Worm (Caenorhabditis elegans) whole organism, midembryonic: ENCODE measurements around the gene ufd-2.

Experiments used
- T22C8.4 ChIP-seq: fragments of 200-800 bp; sonication (Bioruptor generic); IDR thresholded peaks from 2 replicates; pipeline ENCODE4 v1.3.6; 2022; ENCODE audit warnings: missing genetic modification characterization, missing compliant biosample characterization
- cog-1 ChIP-seq: sonication (generic microtip); optimal IDR thresholded peaks from 2 replicates; lab custom pipeline; 2016; ENCODE audit warnings: missing genetic modification characterization, missing compliant biosample characterization
- flt-1 ChIP-seq: fragments of 200-800 bp; sonication (Bioruptor generic); IDR thresholded peaks from 2 replicates; pipeline ENCODE4 v1.3.6; 2022; ENCODE audit warnings: missing genetic modification characterization, missing compliant biosample characterization
- klf-2 ChIP-seq: fragments of 200-800 bp; sonication (Bioruptor generic); conservative IDR thresholded peaks from 2 replicates; pipeline ENCODE4 v1.3.6; 2022; ENCODE audit warnings: missing genetic modification reagents, missing genetic modification characterization, missing compliant biosample characterization
- med-1 ChIP-seq: sonication (generic microtip); optimal IDR thresholded peaks from 2 replicates; lab custom pipeline; 2017; ENCODE audit warnings: missing genetic modification characterization, mild to moderate bottlenecking, missing compliant biosample characterization, antibody characterized with exemption, missing genetic modification reagents; ENCODE audit not compliant: insufficient read depth
- ref-1 ChIP-seq: fragments of 200-800 bp; sonication (Bioruptor generic); conservative IDR thresholded peaks from 2 replicates; pipeline ENCODE4 v1.3.6; 2022; ENCODE audit warnings: missing genetic modification reagents, missing genetic modification characterization, missing compliant biosample characterization
- tab-1 ChIP-seq: fragments of 200-800 bp; sonication (Bioruptor generic); IDR thresholded peaks from 2 replicates; pipeline ENCODE4 v1.3.6; 2022; ENCODE audit warnings: missing genetic modification characterization, missing compliant biosample characterization
- ztf-23 ChIP-seq: fragments of 200-800 bp; sonication (Bioruptor generic); IDR thresholded peaks from 2 replicates; pipeline ENCODE4 v1.3.6; 2022; ENCODE audit warnings: missing genetic modification reagents, missing genetic modification characterization, missing compliant biosample characterization
- ztf-29 ChIP-seq: fragments of 200-800 bp; sonication (Bioruptor generic); IDR thresholded peaks from 2 replicates; pipeline ENCODE4 v1.3.6; 2022; ENCODE audit warnings: missing genetic modification reagents, missing genetic modification characterization, missing compliant biosample characterization

The ufd-2 gene

ce11 chrII:8071012-8071625 lies 8.6 kb downstream of the ufd-2 start:
- TF ChIP-seq med-1 (GFP tag; lab: Kevin White, UChicago) (no peak), tab-1 (GFP tag; lab: Robert Waterston, UW) (no peak), ztf-29 (GFP tag; lab: Robert Waterston, UW) (no peak), ztf-23 (no peak), flt-1 (GFP tag; lab: Robert Waterston, UW) (no peak), klf-2 (GFP tag; lab: Robert Waterston, UW) (no peak), cog-1 (tag; lab: Kevin White, UChicago) (no peak), ref-1 (no peak), T22C8.4 (GFP tag; lab: Robert Waterston, UW) (no peak)

- TF ChIP-seq cog-1 (tag; lab: Kevin White, UChicago) (peak; percentile 28), med-1 (GFP tag; lab: Kevin White, UChicago) (no peak)
Measured at ce11 chrII:8071801-8072544, 9.4 kb downstream of the ufd-2 start.

DNA sequence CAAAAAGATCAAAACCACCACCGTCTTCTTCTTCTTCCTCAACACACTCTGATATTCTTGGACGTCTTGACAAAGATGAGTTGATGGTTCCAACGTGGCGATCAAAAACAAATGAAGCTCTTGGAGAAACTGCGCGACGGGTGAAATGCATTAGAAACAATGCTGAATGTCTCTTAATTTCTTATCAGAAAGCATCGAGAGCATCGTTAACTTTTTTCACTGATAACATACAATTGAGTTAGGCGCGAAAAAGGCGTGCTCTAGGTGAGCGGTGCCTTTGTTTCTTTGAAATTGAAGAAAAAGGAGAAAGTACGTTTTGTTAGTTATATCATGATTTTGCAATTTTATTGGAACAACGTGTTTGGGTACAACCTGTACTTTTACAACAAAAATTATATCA lies 10.7 kb downstream of the ufd-2 start, which contains the start of gene gpcp-2:
Gene gpcp-2 (minus strand): TSS at position 153 of the 400 bp plus-strand sequence.
- no peak for TF ChIP-seq T22C8.4 (GFP tag; lab: Robert Waterston, UW)
- no peak for TF ChIP-seq ref-1
- no peak for TF ChIP-seq ztf-23
- no peak for TF ChIP-seq tab-1 (GFP tag; lab: Robert Waterston, UW)
- no peak for TF ChIP-seq cog-1 (tag; lab: Kevin White, UChicago)
- no peak for TF ChIP-seq ztf-29 (GFP tag; lab: Robert Waterston, UW)
- no peak for TF ChIP-seq klf-2 (GFP tag; lab: Robert Waterston, UW)
- no peak for TF ChIP-seq med-1 (GFP tag; lab: Kevin White, UChicago)
- TF ChIP-seq flt-1 (GFP tag; lab: Robert Waterston, UW) = no peak

DNA sequence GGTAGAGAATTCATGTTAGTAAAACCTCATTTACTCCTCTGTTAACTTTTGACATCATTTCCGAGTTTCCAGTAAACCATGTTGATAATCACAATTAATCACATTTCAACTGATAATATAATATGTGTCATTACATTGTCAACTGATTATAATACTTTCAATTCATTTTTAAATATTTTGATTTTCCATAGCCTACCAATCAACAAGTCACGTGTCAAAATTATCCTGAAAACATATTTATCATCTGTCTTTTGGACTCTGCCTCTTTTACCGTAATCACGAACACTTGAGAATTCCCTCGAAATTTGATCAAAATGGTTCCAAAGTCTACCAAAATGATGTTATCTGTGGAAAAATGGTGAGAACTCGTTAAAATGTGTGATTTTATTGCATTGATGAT lies 11.5 kb downstream of the ufd-2 start:
- TF ChIP-seq klf-2 (GFP tag; lab: Robert Waterston, UW) (no peak), T22C8.4 (GFP tag; lab: Robert Waterston, UW) (no peak), cog-1 (tag; lab: Kevin White, UChicago) (no peak), ztf-29 (GFP tag; lab: Robert Waterston, UW) (no peak), med-1 (GFP tag; lab: Kevin White, UChicago) (no peak), flt-1 (GFP tag; lab: Robert Waterston, UW) (no peak), tab-1 (GFP tag; lab: Robert Waterston, UW) (no peak)

- TF ChIP-seq ref-1 = peak; percentile 68
- TF ChIP-seq T22C8.4 (GFP tag; lab: Robert Waterston, UW) = peak; percentile 71
- peak; percentile 44; the same call in 1 of the 2 replicates for TF ChIP-seq klf-2 (GFP tag; lab: Robert Waterston, UW)
- TF ChIP-seq med-1 (GFP tag; lab: Kevin White, UChicago) = peak; percentile 44
- peak; percentile 93 for TF ChIP-seq flt-1 (GFP tag; lab: Robert Waterston, UW)
- TF ChIP-seq cog-1 (tag; lab: Kevin White, UChicago) = peak; percentile 47
- peak; percentile 80 for TF ChIP-seq ztf-29 (GFP tag; lab: Robert Waterston, UW)
- peak; percentile 84 for TF ChIP-seq tab-1 (GFP tag; lab: Robert Waterston, UW)
- TF ChIP-seq ztf-23 = peak; percentile 60; the same call in 1 of the 2 replicates
Measured at ce11 chrII:8075324-8075810, 12.8 kb downstream of the ufd-2 start, which contains the start of gene K02C4.2. TSS of gene K02C4.2 (plus strand) at chrII:8075760.

ce11 chrII:8078041-8078440 lies 15.5 kb downstream of the ufd-2 start, which contains the start of gene K02C4.5:
TSS of gene K02C4.5 (plus strand) at chrII:8078435.
- TF ChIP-seq ztf-23 = no peak

- TF ChIP-seq ztf-23 (no peak), flt-1 (GFP tag; lab: Robert Waterston, UW) (no peak), klf-2 (GFP tag; lab: Robert Waterston, UW) (no peak)
Measured at ce11 chrII:8086803-8087202, 24.3 kb downstream of the ufd-2 start, which contains the start of gene K02C4.3. TSS of gene K02C4.3 (minus strand) at chrII:8086853.

ce11 chrII:8091528-8091927 lies 29.0 kb downstream of the ufd-2 start:
- TF ChIP-seq ref-1 (no peak), med-1 (GFP tag; lab: Kevin White, UChicago) (no peak), ztf-23 (no peak), T22C8.4 (GFP tag; lab: Robert Waterston, UW) (no peak), ztf-29 (GFP tag; lab: Robert Waterston, UW) (no peak), tab-1 (GFP tag; lab: Robert Waterston, UW) (no peak), cog-1 (tag; lab: Kevin White, UChicago) (no peak), flt-1 (GFP tag; lab: Robert Waterston, UW) (no peak), klf-2 (GFP tag; lab: Robert Waterston, UW) (no peak)

DNA sequence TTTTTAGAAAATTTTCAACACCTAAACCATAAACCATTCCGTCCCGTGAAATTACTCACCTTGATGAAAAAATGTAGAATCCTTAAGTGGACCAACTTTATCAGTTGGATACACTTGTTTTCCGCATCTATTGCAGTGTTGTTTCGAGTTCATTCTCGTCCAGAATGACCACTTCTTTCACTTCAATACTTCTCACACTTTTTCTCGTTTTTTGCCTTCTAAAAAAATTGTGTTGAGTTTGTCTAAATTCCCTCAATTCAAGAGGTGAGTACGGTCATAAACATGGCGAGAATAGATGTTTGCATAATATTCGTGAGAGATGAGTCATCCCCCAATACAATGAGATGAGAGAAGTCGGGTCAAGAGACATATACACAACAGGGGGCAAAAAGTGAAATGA lies 30.0 kb downstream of the ufd-2 start, which contains the start of gene ltd-1:
Gene ltd-1 (minus strand): TSS at position 218 of the 400 bp plus-strand sequence.
- no peak for TF ChIP-seq flt-1 (GFP tag; lab: Robert Waterston, UW)

- TF ChIP-seq med-1 (GFP tag; lab: Kevin White, UChicago) (no peak), ref-1 (no peak), tab-1 (GFP tag; lab: Robert Waterston, UW) (no peak), ztf-23 (no peak), cog-1 (tag; lab: Kevin White, UChicago) (no peak), T22C8.4 (GFP tag; lab: Robert Waterston, UW) (no peak), ztf-29 (GFP tag; lab: Robert Waterston, UW) (no peak), flt-1 (GFP tag; lab: Robert Waterston, UW) (no peak), klf-2 (GFP tag; lab: Robert Waterston, UW) (no peak)
Measured at ce11 chrII:8093283-8093682, 30.7 kb downstream of the ufd-2 start.
